Fruit fly (Drosophila melanogaster): ENCODE measurements around the gene CG5177.

Gene CG5177

dm6 chr2L:7409602-7410001 is 4.6 kb downstream of the CG5177 start, which contains the start of gene CG5181 (continued):
- TF ChIP-seq Sox102F (GFP tag; optimal IDR thresholded peaks at IDR 0.05), result no peak
- no peak for TF ChIP-seq Rfx (GFP tag; IDR thresholded peaks at IDR 0.05)
- TF ChIP-seq eve (GFP tag; optimal IDR thresholded peaks at IDR 0.05), result no peak
- TF ChIP-seq stwl (tag; optimal IDR thresholded peaks at IDR 0.05), result peak; percentile 86
- TF ChIP-seq D19A (tag; optimal IDR thresholded peaks at IDR 0.05), result no peak

dm6 chr2L:7410609-7411008 is 5.6 kb downstream of the CG5177 start, which contains the start of gene CG15818:
CG15818 (plus strand) TSS chr2L:7410909.
- TF ChIP-seq Ssrp (tag; optimal IDR thresholded peaks at IDR 0.05) (no peak), MTF-1 (GFP tag; optimal IDR thresholded peaks at IDR 0.05; ENCODE audit: borderline replicate concordance) (no peak), peb (GFP tag; IDR thresholded peaks at IDR 0.05) (no peak), tap (tag; optimal IDR thresholded peaks at IDR 0.05) (no peak), PHDP (tag; optimal IDR thresholded peaks at IDR 0.05) (no peak), tio (GFP tag; optimal IDR thresholded peaks at IDR 0.05) (no peak), CG15011 (GFP tag; optimal IDR thresholded peaks at IDR 0.05) (no peak), Optix (GFP tag; IDR thresholded peaks at IDR 0.05) (no peak), sens-2 (GFP tag; IDR thresholded peaks at IDR 0.05) (no peak), tup (GFP tag; optimal IDR thresholded peaks at IDR 0.05) (no peak), CoRest (tag; optimal IDR thresholded peaks at IDR 0.05) (no peak), dmrt11E (tag; optimal IDR thresholded peaks at IDR 0.05) (no peak), D19A (tag; optimal IDR thresholded peaks at IDR 0.05) (no peak), Mad (GFP tag; optimal IDR thresholded peaks at IDR 0.05) (no peak), insv (GFP tag; optimal IDR thresholded peaks at IDR 0.05) (no peak), Tbp (GFP tag; optimal IDR thresholded peaks at IDR 0.05) (no peak), CG11085 (GFP tag; IDR thresholded peaks at IDR 0.05) (no peak), Side (GFP tag; optimal IDR thresholded peaks at IDR 0.05) (no peak), gem (tag; optimal IDR thresholded peaks at IDR 0.05) (no peak), CG14667 (GFP tag; IDR thresholded peaks at IDR 0.05) (no peak)

- no peak for TF ChIP-seq Jarid2 (GFP tag; optimal IDR thresholded peaks at IDR 0.05)
- no peak for TF ChIP-seq CG7372 (GFP tag; IDR thresholded peaks at IDR 0.05)
- no peak for TF ChIP-seq jing (GFP tag; optimal IDR thresholded peaks at IDR 0.05)
- TF ChIP-seq CG2712 (tag; optimal IDR thresholded peaks at IDR 0.05), result peak; percentile 51
- TF ChIP-seq CG2889 (GFP tag; IDR thresholded peaks at IDR 0.05), result 0 out of 3 replicates have a peak, but pooled peaks have one; percentile 11
- TF ChIP-seq B-H2 (GFP tag; optimal IDR thresholded peaks at IDR 0.05), result peak; percentile 41
- peak; percentile 90 for TF ChIP-seq sna (GFP tag; IDR thresholded peaks at IDR 0.05; ENCODE audit: partially characterized antibody)
- TF ChIP-seq hth (optimal IDR thresholded peaks at IDR 0.05), result no peak
- TF ChIP-seq CG10366 (GFP tag; IDR thresholded peaks at IDR 0.05), result peak; percentile 30; the same call in 1 of the 2 replicates
- TF ChIP-seq CG1603 (tag; optimal IDR thresholded peaks at IDR 0.05), result peak; percentile 67
- TF ChIP-seq slp2 (GFP tag; optimal IDR thresholded peaks at IDR 0.05), result no peak
- no peak for TF ChIP-seq CG3407 (GFP tag; optimal IDR thresholded peaks at IDR 0.05)
- TF ChIP-seq pros (GFP tag; optimal IDR thresholded peaks at IDR 0.05), result no peak
- peak; percentile 88 for TF ChIP-seq Dll (GFP tag; IDR thresholded peaks at IDR 0.05; ENCODE audit: partially characterized antibody)
- TF ChIP-seq HLH3B (GFP tag; IDR thresholded peaks at IDR 0.05), result 0 out of 2 replicates have a peak, but pooled peaks have one; percentile 4
- no peak for TF ChIP-seq kay (GFP tag; optimal IDR thresholded peaks at IDR 0.05)
- TF ChIP-seq CG8944 (GFP tag; optimal IDR thresholded peaks at IDR 0.05), result no peak
- TF ChIP-seq dati (GFP tag; IDR thresholded peaks at IDR 0.05), result no peak
- TF ChIP-seq chif (GFP tag; optimal IDR thresholded peaks at IDR 0.05), result peak in 1 of 2 experiments; percentile 28
- TF ChIP-seq grn (GFP tag; optimal IDR thresholded peaks at IDR 0.05), result no peak
- TF ChIP-seq slbo (GFP tag; IDR thresholded peaks at IDR 0.05), result peak; percentile 67
- no peak for TF ChIP-seq CG16863 (GFP tag; optimal IDR thresholded peaks at IDR 0.05)
- peak; percentile 38 for TF ChIP-seq CG13624 (GFP tag; optimal IDR thresholded peaks at IDR 0.05)
- TF ChIP-seq mam (GFP tag; optimal IDR thresholded peaks at IDR 0.05), result peak; percentile 59
These were observed 7.1 kb downstream of the CG5177 start, which contains the start of gene chm for dm6 chr2L:7411947-7412621. chm (plus strand) TSS chr2L:7412417.

Measured in whole organism, embryonic.